Worm (Caenorhabditis elegans): ENCODE results near the gene cyn-17.

DNA sequence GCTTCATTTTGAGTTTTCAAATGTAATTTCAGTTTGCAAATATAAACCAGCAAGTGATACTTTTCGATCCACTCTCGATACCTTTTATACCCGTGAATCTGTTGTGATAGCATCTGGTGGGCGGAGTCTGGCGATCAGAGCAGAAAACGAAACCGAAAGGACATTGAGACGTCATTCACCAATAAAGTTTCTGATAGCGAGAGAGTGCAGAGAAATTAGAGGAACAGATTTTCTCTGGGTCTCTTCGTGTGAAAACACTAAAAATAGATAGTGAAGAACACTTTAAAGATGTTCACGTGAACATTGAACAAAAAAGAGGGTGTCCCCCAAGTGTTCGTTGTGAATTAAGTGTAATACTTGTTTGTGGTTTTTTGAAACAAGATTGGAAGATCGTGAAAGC lies 35.7 kb upstream of the cyn-17 start, which contains the start of gene pgph-3:
- TF ChIP-seq ama-1 (optimal IDR thresholded peaks at IDR 0.05): no peak
- peak; percentile 61 for TF ChIP-seq nhr-25 (tag; optimal IDR thresholded peaks at IDR 0.05; ENCODE audit: borderline replicate concordance, insufficient read depth)

Measured in whole organism, L4 larva.